Worm (Caenorhabditis elegans): ENCODE data around the gene frpr-18.

Gene frpr-18

DNA sequence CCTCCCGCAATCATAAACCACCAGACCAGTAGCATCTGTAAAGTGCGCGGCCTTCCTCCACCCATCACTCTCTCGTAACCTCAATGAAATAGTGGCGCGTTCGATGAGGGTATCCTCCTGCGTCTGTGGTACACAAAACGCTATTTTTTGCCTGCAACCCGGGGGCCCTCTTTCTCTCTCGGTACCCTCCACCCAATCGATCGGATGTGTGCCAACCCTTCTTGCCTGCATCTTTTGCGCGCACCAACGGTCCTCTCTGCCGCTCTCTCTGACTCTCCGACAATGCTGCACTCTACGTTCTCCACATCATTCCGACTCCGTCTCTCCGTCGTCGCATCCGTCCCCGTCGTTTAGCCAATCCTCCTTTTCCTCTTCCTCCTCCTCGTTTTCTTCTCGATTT lies 9.4 kb downstream of the frpr-18 start (continued):
- no peak for TF ChIP-seq lsl-1 (GFP tag; optimal IDR thresholded peaks at IDR 0.05)
- no peak for TF ChIP-seq unc-130 (GFP tag; optimal IDR thresholded peaks at IDR 0.05)
- TF ChIP-seq mel-28 (tag; optimal IDR thresholded peaks at IDR 0.05; ENCODE audit: borderline replicate concordance): no peak
- no peak for TF ChIP-seq snpc-3.4 (tag; optimal IDR thresholded peaks at IDR 0.05)
- peak; percentile 57 for TF ChIP-seq chd-7 (tag; optimal IDR thresholded peaks at IDR 0.05)
- 0 out of 2 replicates have a peak, but pooled peaks have one; percentile 45 for TF ChIP-seq egl-18 (GFP tag; IDR thresholded peaks at IDR 0.05)
- TF ChIP-seq ztf-3 (GFP tag; optimal IDR thresholded peaks at IDR 0.05): no peak
- TF ChIP-seq aptf-3 (GFP tag; IDR thresholded peaks at IDR 0.05): no peak
- no peak for TF ChIP-seq C06A6.2 (GFP tag; conservative IDR thresholded peaks at IDR 0.05)
- peak; percentile 74 for TF ChIP-seq dox-1 (GFP tag; IDR thresholded peaks at IDR 0.05)
- no peak for TF ChIP-seq nhr-80 (tag; optimal IDR thresholded peaks at IDR 0.05)
- TF ChIP-seq madf-3 (GFP tag; IDR thresholded peaks at IDR 0.05): peak; percentile 54; the same call in 1 of the 2 replicates
- TF ChIP-seq lin-26 (GFP tag; IDR thresholded peaks at IDR 0.05): 0 out of 2 replicates have a peak, but pooled peaks have one; percentile 43
- TF ChIP-seq fkh-3 (tag; optimal IDR thresholded peaks at IDR 0.05): no peak
- no peak for TF ChIP-seq F57A8.1 (GFP tag; optimal IDR thresholded peaks at IDR 0.05)
- no peak for TF ChIP-seq aptf-2 (GFP tag; conservative IDR thresholded peaks at IDR 0.05)
- no peak for TF ChIP-seq unc-62 (GFP tag; optimal IDR thresholded peaks at IDR 0.05)
- no peak for TF ChIP-seq xnd-1 (tag; optimal IDR thresholded peaks at IDR 0.05)
- TF ChIP-seq let-526 (GFP tag; IDR thresholded peaks at IDR 0.05): no peak
- TF ChIP-seq Y67H2A.10 (GFP tag; conservative IDR thresholded peaks at IDR 0.05): no peak
- TF ChIP-seq let-607 (tag; optimal IDR thresholded peaks at IDR 0.05): no peak
- no peak for TF ChIP-seq nhr-120 (GFP tag; IDR thresholded peaks at IDR 0.05)
- no peak for TF ChIP-seq nhr-179 (tag; optimal IDR thresholded peaks at IDR 0.05)
- TF ChIP-seq madf-6 (GFP tag; IDR thresholded peaks at IDR 0.05): no peak
- TF ChIP-seq F23B12.7 (tag; optimal IDR thresholded peaks at IDR 0.05; ENCODE audit: insufficient read depth): no peak
- TF ChIP-seq ceh-58 (GFP tag; IDR thresholded peaks at IDR 0.05): no peak
- TF ChIP-seq pha-4 (tag; optimal IDR thresholded peaks at IDR 0.05): no peak
- peak; percentile 66 for TF ChIP-seq lin-40 (tag; optimal IDR thresholded peaks at IDR 0.05)
- no peak for TF ChIP-seq lsy-27 (tag; optimal IDR thresholded peaks at IDR 0.05; ENCODE audit: borderline replicate concordance, insufficient read depth)
- TF ChIP-seq F33H1.4 (GFP tag; IDR thresholded peaks at IDR 0.05): no peak

DNA sequence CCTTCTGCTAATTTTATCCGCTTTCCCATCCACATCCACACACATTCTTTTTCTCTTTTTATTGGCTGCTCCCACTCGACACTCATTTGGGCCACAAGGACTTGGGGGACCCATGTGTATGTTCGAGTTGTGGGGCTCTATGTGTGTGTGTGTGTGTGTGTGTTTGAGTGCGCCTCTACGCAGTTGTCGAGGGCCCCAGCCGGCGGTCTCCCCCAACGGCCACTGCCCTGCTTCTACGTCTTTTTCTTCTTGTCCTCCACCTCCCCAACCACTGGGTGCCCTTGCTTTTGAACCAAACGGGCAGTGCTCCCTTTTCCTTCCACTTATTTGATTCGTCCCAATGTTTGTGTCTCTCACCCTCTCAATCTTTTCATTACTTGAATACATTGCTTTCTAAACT lies 10.5 kb downstream of the frpr-18 start:
- TF ChIP-seq rec-8 (tag; optimal IDR thresholded peaks at IDR 0.05) (no peak), ekl-4 (GFP tag; IDR thresholded peaks at IDR 0.05) (peak; percentile 23; the same call in 1 of the 2 replicates), mcd-1 (GFP tag; IDR thresholded peaks at IDR 0.05) (no peak), ets-4 (GFP tag; optimal IDR thresholded peaks at IDR 0.05) (no peak), madf-8 (GFP tag; conservative IDR thresholded peaks at IDR 0.05) (no peak), hmg-1.2 (GFP tag; IDR thresholded peaks at IDR 0.05) (peak; percentile 19; the same call in 1 of the 2 replicates), ztf-3 (GFP tag; optimal IDR thresholded peaks at IDR 0.05) (no peak), ccch-3 (GFP tag; optimal IDR thresholded peaks at IDR 0.05) (no peak), ztf-28 (GFP tag; IDR thresholded peaks at IDR 0.05) (no peak), cebp-2 (GFP tag; IDR thresholded peaks at IDR 0.05) (no peak), K12H6.12 (tag; optimal IDR thresholded peaks at IDR 0.05) (peak; percentile 11), T26A5.8 (tag; optimal IDR thresholded peaks at IDR 0.05) (no peak), snpc-3.4 (tag; optimal IDR thresholded peaks at IDR 0.05) (no peak), gei-17 (GFP tag; optimal IDR thresholded peaks at IDR 0.05) (no peak), lin-54 (GFP tag; optimal IDR thresholded peaks at IDR 0.05) (no peak), somi-1 (GFP tag; optimal IDR thresholded peaks at IDR 0.05) (no peak), ceh-40 (GFP tag; IDR thresholded peaks at IDR 0.05) (no peak), ceh-27 (GFP tag; optimal IDR thresholded peaks at IDR 0.05) (peak; percentile 66), attf-3 (GFP tag; conservative IDR thresholded peaks at IDR 0.05) (no peak), lsl-1 (GFP tag; optimal IDR thresholded peaks at IDR 0.05) (no peak), pbrm-1 (GFP tag; IDR thresholded peaks at IDR 0.05) (no peak), ama-1 (optimal IDR thresholded peaks at IDR 0.05) (no peak), ama-1 (GFP tag; optimal IDR thresholded peaks at IDR 0.05) (no peak)
